Fruit fly (Drosophila melanogaster) whole organism, embryonic: Measurements from ENCODE around the gene Adat1.

Source experiments
- Atf3 ChIP-seq: fragments of 200-800 bp; sonication (Bioruptor generic); optimal IDR thresholded peaks from 3 replicates; lab custom pipeline; 2016; ENCODE audit warnings: missing biosample characterization, missing genetic modification characterization
- Bdp1 ChIP-seq: fragments of 200-800 bp; sonication (Bioruptor generic); optimal IDR thresholded peaks from 3 replicates; lab custom pipeline; 2016; ENCODE audit warnings: missing biosample characterization, missing genetic modification characterization
- CG10462 ChIP-seq: fragments of 200-800 bp; sonication (Bioruptor generic); optimal IDR thresholded peaks from 2 replicates; lab custom pipeline; 2016; ENCODE audit warnings: missing biosample characterization, missing genetic modification characterization
- CG11504 ChIP-seq: fragments of 200-800 bp; sonication (Bioruptor generic); optimal IDR thresholded peaks from 3 replicates; lab custom pipeline; 2019; ENCODE audit warnings: missing biosample characterization, mild to moderate bottlenecking, missing genetic modification characterization, moderate library complexity
- CG11695 ChIP-seq: fragments of 200-800 bp; sonication (Bioruptor generic); IDR thresholded peaks from 3 replicates; pipeline ENCODE4 v1.3.6; 2022; ENCODE audit warnings: missing biosample characterization, missing genetic modification characterization
- CG12769 ChIP-seq: fragments of 200-800 bp; sonication (Bioruptor generic); optimal IDR thresholded peaks from 2 replicates; lab custom pipeline; 2019; ENCODE audit warnings: missing biosample characterization, mild to moderate bottlenecking, missing genetic modification characterization, moderate library complexity
- CG14710 ChIP-seq: fragments of 200-800 bp; sonication (Bioruptor generic); optimal IDR thresholded peaks from 3 replicates; lab custom pipeline; 2019; ENCODE audit warnings: missing biosample characterization, mild to moderate bottlenecking, missing genetic modification characterization, moderate library complexity
- CG14965 ChIP-seq: fragments of 200-800 bp; sonication (Bioruptor generic); optimal IDR thresholded peaks from 2 replicates; lab custom pipeline; 2016; ENCODE audit warnings: missing biosample characterization, missing genetic modification characterization, borderline replicate concordance
- CG15479 ChIP-seq: fragments of 200-800 bp; sonication (Bioruptor generic); optimal IDR thresholded peaks from 3 replicates; lab custom pipeline; 2019; ENCODE audit warnings: missing biosample characterization, mild to moderate bottlenecking, missing genetic modification characterization, moderate library complexity
- CG15514 ChIP-seq: fragments of 200-800 bp; sonication (Bioruptor generic); optimal IDR thresholded peaks from 3 replicates; lab custom pipeline; 2017; ENCODE audit warnings: missing biosample characterization, missing genetic modification characterization, mild to moderate bottlenecking, moderate library complexity, missing genetic modification reagents
- CG16779 ChIP-seq: fragments of 200-800 bp; sonication (Bioruptor generic); IDR thresholded peaks from 2 replicates; pipeline ENCODE4 v1.3.6; 2022; ENCODE audit warnings: missing biosample characterization, missing genetic modification characterization
- CG16815 ChIP-seq: fragments of 200-800 bp; sonication (Bioruptor generic); optimal IDR thresholded peaks from 3 replicates; lab custom pipeline; 2017; ENCODE audit warnings: missing biosample characterization, mild to moderate bottlenecking, missing genetic modification characterization
- CG1792 ChIP-seq: fragments of 200-800 bp; sonication (Bioruptor generic); optimal IDR thresholded peaks from 2 replicates; lab custom pipeline; 2016; ENCODE audit warnings: missing biosample characterization, missing genetic modification characterization
- CG2712 ChIP-seq: fragments of 200-800 bp; optimal IDR thresholded peaks from 3 replicates; lab custom pipeline; 2019; ENCODE audit warnings: missing biosample characterization, mild to moderate bottlenecking, missing genetic modification characterization, moderate library complexity
- CG4707 ChIP-seq: fragments of 200-800 bp; sonication (Bioruptor generic); optimal IDR thresholded peaks from 2 replicates; lab custom pipeline; 2018; ENCODE audit warnings: missing biosample characterization, mild to moderate bottlenecking, missing genetic modification characterization, moderate library complexity
- CG4730 ChIP-seq: fragments of 200-800 bp; sonication (Bioruptor generic); IDR thresholded peaks from 2 replicates; pipeline ENCODE4 v1.3.6; 2022; ENCODE audit warnings: missing biosample characterization, missing genetic modification characterization
- CG6654 ChIP-seq: fragments of 200-800 bp; sonication (Bioruptor generic); optimal IDR thresholded peaks from 2 replicates; lab custom pipeline; 2017; ENCODE audit warnings: missing biosample characterization, mild to moderate bottlenecking, missing genetic modification characterization
- CG8290 ChIP-seq, 3 experiments: fragments of 200-800 bp; sonication (Bioruptor generic); optimal IDR thresholded peaks; 2 replicates each; lab custom pipeline; 2016 to 2019; ENCODE audit warnings: missing biosample characterization in 3 of 3, missing genetic modification characterization in 3 of 3, mild to moderate bottlenecking in 2 of 3, moderate library complexity in 1 of 3
- CG8388 ChIP-seq: fragments of 200-800 bp; sonication (Bioruptor generic); optimal IDR thresholded peaks from 2 replicates; lab custom pipeline; 2019; ENCODE audit warnings: missing biosample characterization, mild to moderate bottlenecking, missing genetic modification characterization, moderate library complexity
- CG8944 ChIP-seq: fragments of 200-800 bp; sonication (Bioruptor generic); optimal IDR thresholded peaks from 3 replicates; lab custom pipeline; 2016; ENCODE audit warnings: missing biosample characterization, missing genetic modification characterization
- Deaf1 ChIP-seq: fragments of 200-800 bp; optimal IDR thresholded peaks from 3 replicates; lab custom pipeline; 2019; ENCODE audit warnings: missing biosample characterization, mild to moderate bottlenecking, missing genetic modification characterization, moderate library complexity
- Dip2 ChIP-seq: fragments of 200-800 bp; sonication (Bioruptor generic); IDR thresholded peaks from 2 replicates; pipeline ENCODE4 v1.3.6; 2022; ENCODE audit warnings: missing biosample characterization, missing genetic modification characterization
- Dip3 ChIP-seq: fragments of 200-800 bp; sonication (Bioruptor generic); optimal IDR thresholded peaks from 3 replicates; lab custom pipeline; 2016; ENCODE audit warnings: missing biosample characterization, missing genetic modification characterization
- Ets65A ChIP-seq: fragments of 200-800 bp; sonication (Bioruptor generic); peaks from one replicate; lab custom pipeline; 2016; ENCODE audit warnings: missing biosample characterization, missing genetic modification characterization
- HmgD ChIP-seq: fragments of 200-800 bp; sonication (Bioruptor generic); optimal IDR thresholded peaks from 3 replicates; lab custom pipeline; 2016; ENCODE audit warnings: missing biosample characterization, missing genetic modification characterization
- MBD-R2 ChIP-seq: fragments of 200-800 bp; sonication (Bioruptor generic); IDR thresholded peaks from 2 replicates; pipeline ENCODE4 v1.3.6; 2022; ENCODE audit warnings: missing biosample characterization, missing genetic modification characterization
- Myb ChIP-seq: fragments of 200-800 bp; sonication (Bioruptor generic); optimal IDR thresholded peaks from 2 replicates; lab custom pipeline; 2016; ENCODE audit warnings: missing biosample characterization, missing genetic modification characterization
- NC2β ChIP-seq: fragments of 200-800 bp; sonication (Bioruptor generic); optimal IDR thresholded peaks from 2 replicates; lab custom pipeline; 2016; ENCODE audit warnings: missing biosample characterization, missing genetic modification characterization
- Ravus ChIP-seq: fragments of 200-800 bp; sonication (Bioruptor generic); IDR thresholded peaks from 2 replicates; pipeline ENCODE4 v1.3.6; 2022; ENCODE audit warnings: missing biosample characterization, missing genetic modification characterization
- Trl ChIP-seq, 3 experiments: fragments of >200 bp in 2 of 3; fragments of 200-800 bp in 1 of 3; sonication (Bioruptor generic) in 1 of 3; optimal IDR thresholded peaks; 2 replicates in 1 of 3; 3 replicates in 2 of 3; lab custom pipeline; 2016 to 2017; ENCODE audit warnings: missing biosample characterization in 1 of 3, missing genetic modification characterization in 1 of 3
- ara ChIP-seq: fragments of 200-800 bp; sonication (Bioruptor generic); IDR thresholded peaks from 2 replicates; pipeline ENCODE4 v1.3.6; 2022; ENCODE audit warnings: missing biosample characterization, missing genetic modification characterization
- bigmax ChIP-seq: fragments of 200-800 bp; sonication (Bioruptor generic); optimal IDR thresholded peaks from 2 replicates; lab custom pipeline; 2018; ENCODE audit warnings: missing biosample characterization, mild to moderate bottlenecking, missing genetic modification characterization
- dimm ChIP-seq: fragments of 200-800 bp; sonication (Bioruptor generic); IDR thresholded peaks from 2 replicates; pipeline ENCODE4 v1.3.6; 2022; ENCODE audit warnings: missing biosample characterization, missing genetic modification characterization
- emc ChIP-seq: fragments of 200-800 bp; sonication (Bioruptor generic); optimal IDR thresholded peaks from 2 replicates; lab custom pipeline; 2016; ENCODE audit warnings: missing biosample characterization, missing genetic modification characterization
- en ChIP-seq: fragments of 200-800 bp; sonication (Bioruptor generic); optimal IDR thresholded peaks from 2 replicates; lab custom pipeline; 2016; ENCODE audit warnings: missing biosample characterization, missing genetic modification characterization
- fd96Cb ChIP-seq: fragments of 200-800 bp; sonication (Bioruptor generic); optimal IDR thresholded peaks from 2 replicates; lab custom pipeline; 2018; ENCODE audit warnings: missing biosample characterization, mild to moderate bottlenecking, missing genetic modification characterization, moderate library complexity
- fu2 ChIP-seq: fragments of 200-800 bp; sonication (Bioruptor generic); optimal IDR thresholded peaks from 2 replicates; lab custom pipeline; 2016; ENCODE audit warnings: missing biosample characterization, missing genetic modification characterization
- hkb ChIP-seq, 2 experiments: fragments of 200-800 bp in 1 of 2; fragments of >200 bp in 1 of 2; sonication (Bioruptor generic) in 1 of 2; IDR thresholded peaks in 1 of 2; optimal IDR thresholded peaks in 1 of 2; 2 replicates each; pipeline versions ENCODE4 v1.3.6 to Lab custom; 2017 to 2022; ENCODE audit warnings: missing biosample characterization in 1 of 2, missing genetic modification characterization in 1 of 2
- ind ChIP-seq: fragments of 200-800 bp; sonication (Bioruptor generic); optimal IDR thresholded peaks from 3 replicates; lab custom pipeline; 2016; ENCODE audit warnings: missing biosample characterization, missing genetic modification characterization
- jigr1 ChIP-seq: fragments of 200-800 bp; sonication (Bioruptor generic); IDR thresholded peaks from 3 replicates; pipeline ENCODE4 v1.3.6; 2022; ENCODE audit warnings: missing biosample characterization, missing genetic modification characterization
- klu ChIP-seq: fragments of 200-800 bp; sonication (Bioruptor generic); IDR thresholded peaks from 2 replicates; pipeline ENCODE4 v1.3.6; 2022; ENCODE audit warnings: missing biosample characterization, missing genetic modification characterization
- lmd ChIP-seq: fragments of 200-800 bp; sonication (Bioruptor generic); IDR thresholded peaks from 2 replicates; pipeline ENCODE4 v1.3.6; 2022; ENCODE audit warnings: missing biosample characterization, missing genetic modification characterization
- nom ChIP-seq: fragments of 200-800 bp; sonication (Bioruptor generic); optimal IDR thresholded peaks from 2 replicates; lab custom pipeline; 2017; ENCODE audit warnings: missing biosample characterization, missing genetic modification characterization, mild to moderate bottlenecking, moderate library complexity, missing genetic modification reagents
- oc ChIP-seq: fragments of 200-800 bp; sonication (Bioruptor generic); optimal IDR thresholded peaks from 2 replicates; lab custom pipeline; 2018; ENCODE audit warnings: missing biosample characterization, mild to moderate bottlenecking, missing genetic modification characterization, moderate library complexity
- odd ChIP-seq: fragments of 200-800 bp; sonication (Bioruptor generic); optimal IDR thresholded peaks from 2 replicates; lab custom pipeline; 2017; ENCODE audit warnings: missing biosample characterization, mild to moderate bottlenecking, missing genetic modification characterization
- pros ChIP-seq: fragments of 200-800 bp; sonication (Bioruptor generic); optimal IDR thresholded peaks from 3 replicates; lab custom pipeline; 2019; ENCODE audit warnings: missing biosample characterization, mild to moderate bottlenecking, missing genetic modification characterization, moderate library complexity
- ranshi ChIP-seq: fragments of 200-800 bp; sonication (Bioruptor generic); IDR thresholded peaks from 2 replicates; pipeline ENCODE4 v1.3.6; 2022; ENCODE audit warnings: missing biosample characterization, missing genetic modification characterization
- run ChIP-seq: fragments of 200-800 bp; sonication (Bioruptor generic); optimal IDR thresholded peaks from 3 replicates; lab custom pipeline; 2018; ENCODE audit warnings: missing biosample characterization, mild to moderate bottlenecking, missing genetic modification characterization
- trh ChIP-seq: fragments of 200-800 bp; sonication (Bioruptor generic); optimal IDR thresholded peaks from 2 replicates; lab custom pipeline; 2016; ENCODE audit warnings: missing biosample characterization, missing genetic modification characterization
- tx ChIP-seq: fragments of 200-800 bp; sonication (Bioruptor generic); optimal IDR thresholded peaks from 2 replicates; lab custom pipeline; 2016; ENCODE audit warnings: missing biosample characterization, missing genetic modification characterization
- wek ChIP-seq: fragments of 200-800 bp; sonication (Bioruptor generic); optimal IDR thresholded peaks from 3 replicates; lab custom pipeline; 2018; ENCODE audit warnings: missing biosample characterization, mild to moderate bottlenecking, missing genetic modification characterization, moderate library complexity

Adat1 gene

DNA sequence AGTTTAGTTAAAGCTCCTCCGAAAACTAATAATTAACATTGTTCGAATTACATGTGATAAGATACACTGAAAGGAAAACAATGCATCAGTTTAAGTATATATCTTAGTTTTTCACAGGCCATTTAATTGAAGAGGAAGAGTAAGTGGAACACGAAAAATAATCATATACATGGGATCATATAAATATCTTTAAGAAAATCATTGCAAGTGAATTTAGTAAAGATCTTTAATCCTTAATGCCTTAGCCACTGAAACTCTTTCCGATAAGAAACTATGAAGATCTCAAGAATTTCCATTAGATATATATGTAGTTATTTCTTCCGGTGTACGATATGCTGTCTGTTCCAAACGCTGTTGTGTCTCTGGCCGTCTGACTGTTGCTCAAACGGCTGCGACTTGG lies 32.6 kb downstream of the Adat1 start (continued):
- TF ChIP-seq odd (GFP tag; lab: Kevin White, UChicago) (peak; percentile 47), Ets65A (GFP tag; lab: Kevin White, UChicago) (peak; percentile 93), Myb (GFP tag; lab: Kevin White, UChicago) (no peak), CG1792 (GFP tag; lab: Kevin White, UChicago) (peak; percentile 14), Dip3 (GFP tag; lab: Kevin White, UChicago) (no peak), Dip2 (no peak), CG8388 (GFP tag; lab: Kevin White, UChicago) (peak; percentile 60), fu2 (GFP tag; lab: Kevin White, UChicago) (no peak), CG8944 (peak; percentile 32), jigr1 (GFP tag; lab: Robert Waterston, UW) (no peak), CG2712 (tag; lab: Kevin White, UChicago) (peak; percentile 56), en (no peak), CG4730 (peak; percentile 26; the same call in 1 of the 2 replicates), bigmax (no peak), CG15479 (GFP tag; lab: Kevin White, UChicago) (no peak), CG4707 (GFP tag; lab: Kevin White, UChicago) (no peak), CG14965 (GFP tag; lab: Kevin White, UChicago) (no peak), emc (no peak), CG16779 (GFP tag; lab: Robert Waterston, UW) (no peak), trh (no peak), tx (peak; percentile 26), CG16815 (GFP tag; lab: Kevin White, UChicago) (peak; percentile 9), CG15514 (GFP tag; lab: Kevin White, UChicago) (peak; percentile 10), CG6654 (GFP tag; lab: Kevin White, UChicago) (no peak), dimm (no peak), wek (GFP tag; lab: Kevin White, UChicago) (no peak), NC2β (GFP tag; lab: Kevin White, UChicago) (peak; percentile 5), pros (GFP tag; lab: Kevin White, UChicago) (no peak), lmd (GFP tag; lab: Robert Waterston, UW) (peak; percentile 66), CG11504 (peak; percentile 88), Deaf1 (tag; lab: Kevin White, UChicago) (peak; percentile 40), klu (GFP tag; lab: Robert Waterston, UW) (no peak), hkb (optimal IDR thresholded peaks at IDR 0.05; lab: Kevin White, UChicago) (no peak), hkb (GFP tag; IDR thresholded peaks at IDR 0.05; lab: Robert Waterston, UW) (peak; percentile 69), nom (no peak), Atf3 (GFP tag; lab: Kevin White, UChicago) (peak; percentile 17), CG14710 (peak; percentile 1), oc (tag; lab: Kevin White, UChicago) (no peak), CG12769 (tag; lab: Kevin White, UChicago) (no peak), Ravus (GFP tag; lab: Robert Waterston, UW) (peak; percentile 31), HmgD (GFP tag; lab: Kevin White, UChicago) (no peak), run (peak; percentile 59), ranshi (GFP tag; lab: Robert Waterston, UW) (peak; percentile 71), ind (GFP tag; lab: Kevin White, UChicago) (peak; percentile 44), MBD-R2 (GFP tag; lab: Robert Waterston, UW) (no peak), Trl (optimal IDR thresholded peaks at IDR 0.05; lab: Kevin White, UChicago) (no peak), Trl (GFP tag; optimal IDR thresholded peaks at IDR 0.05; lab: Kevin White, UChicago) (peak; percentile 39), fd96Cb (tag; lab: Kevin White, UChicago) (peak; percentile 61), CG10462 (GFP tag; lab: Kevin White, UChicago) (no peak), Bdp1 (no peak), CG8290 (GFP tag; optimal IDR thresholded peaks at IDR 0.05; lab: Kevin White, UChicago) (no peak), CG8290 (tag; optimal IDR thresholded peaks at IDR 0.05; lab: Kevin White, UChicago) (no peak), ara (GFP tag; lab: Robert Waterston, UW) (no peak), CG11695 (no peak)
